Worm (Caenorhabditis elegans) whole organism, L3 larva: ENCODE data around the gene syd-1.

ENCODE experiments used
- R02D3.7 ChIP-seq: fragments of 150-350 bp; optimal IDR thresholded peaks from 2 replicates; lab custom pipeline; 2014; ENCODE audit warnings: missing biosample characterization, missing genetic modification characterization
- ceh-28 ChIP-seq: fragments of 150-350 bp; optimal IDR thresholded peaks from 2 replicates; lab custom pipeline; 2014; ENCODE audit warnings: missing biosample characterization, missing genetic modification reagents, missing genetic modification characterization
- daf-12 ChIP-seq: fragments of 150-350 bp; optimal IDR thresholded peaks from 2 replicates; lab custom pipeline; 2014; ENCODE audit warnings: missing biosample characterization, missing genetic modification reagents, missing genetic modification characterization
- egl-27 ChIP-seq: sonication (generic microtip); optimal IDR thresholded peaks from 4 replicates; lab custom pipeline; 2017; ENCODE audit warnings: missing biosample characterization, missing genetic modification reagents, missing genetic modification characterization
- elt-2 ChIP-seq: sonication (generic microtip); optimal IDR thresholded peaks from 2 replicates; lab custom pipeline; 2016; ENCODE audit warnings: missing genetic modification reagents, mild to moderate bottlenecking, missing genetic modification characterization, missing compliant biosample characterization
- fos-1 ChIP-seq: fragments of 150-350 bp; optimal IDR thresholded peaks from 2 replicates; lab custom pipeline; 2014; ENCODE audit warnings: missing biosample characterization, missing genetic modification characterization
- lin-39 ChIP-seq: fragments of 150-350 bp; optimal IDR thresholded peaks from 2 replicates; lab custom pipeline; 2018; ENCODE audit warnings: missing biosample characterization, missing genetic modification reagents, missing genetic modification characterization
- nhr-237 ChIP-seq: fragments of 150-350 bp; optimal IDR thresholded peaks from 2 replicates; lab custom pipeline; 2014; ENCODE audit warnings: missing biosample characterization, missing genetic modification characterization
- nhr-28 ChIP-seq: fragments of 150-350 bp; optimal IDR thresholded peaks from 2 replicates; lab custom pipeline; 2014; ENCODE audit warnings: missing biosample characterization, missing genetic modification characterization
- nhr-77 ChIP-seq: fragments of 150-350 bp; optimal IDR thresholded peaks from 2 replicates; lab custom pipeline; 2014; ENCODE audit warnings: missing biosample characterization, missing genetic modification characterization
- snpc-4 ChIP-seq: fragments of 150-350 bp; optimal IDR thresholded peaks from 2 replicates; lab custom pipeline; 2014; ENCODE audit warnings: missing biosample characterization, missing genetic modification characterization
- unc-62 ChIP-seq: fragments of 150-350 bp; sonication (generic microtip); optimal IDR thresholded peaks from 4 replicates; lab custom pipeline; 2014; ENCODE audit warnings: missing biosample characterization, missing genetic modification reagents, missing genetic modification characterization
- ztf-11 ChIP-seq: fragments of 150-350 bp; optimal IDR thresholded peaks from 2 replicates; lab custom pipeline; 2014; ENCODE audit warnings: missing biosample characterization, missing genetic modification characterization

DNA sequence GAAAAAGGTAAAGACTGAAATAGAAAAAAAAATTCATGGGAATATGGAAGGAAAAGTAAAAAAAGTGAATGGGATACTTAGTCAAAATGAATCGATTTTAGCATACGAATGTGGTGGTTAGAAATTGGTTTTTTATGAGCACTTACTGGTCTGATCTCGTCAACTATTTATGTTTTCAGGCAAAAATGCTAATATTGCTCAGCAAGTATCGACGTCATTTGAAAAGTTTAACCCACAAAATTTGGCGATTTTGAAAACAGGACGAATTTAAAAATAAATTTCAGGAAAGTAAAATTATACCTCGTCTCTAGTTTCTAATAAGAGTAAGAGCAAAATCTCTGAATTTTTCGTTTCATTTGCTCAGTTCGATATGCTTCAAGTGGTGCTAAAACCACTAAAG is 48.5 kb upstream of the syd-1 start:
- TF ChIP-seq ceh-28 (no peak), fos-1 (no peak), elt-2 (tag; lab: Kevin White, UChicago) (no peak), snpc-4 (tag; lab: Kevin White, UChicago) (no peak), lin-39 (tag; lab: Kevin White, UChicago) (no peak), nhr-77 (no peak), ztf-11 (tag; lab: Kevin White, UChicago) (no peak), unc-62 (GFP tag; lab: Kevin White, UChicago) (no peak), nhr-28 (tag; lab: Kevin White, UChicago) (no peak), egl-27 (tag; lab: Kevin White, UChicago) (no peak), nhr-237 (tag; lab: Kevin White, UChicago) (no peak), daf-12 (tag; lab: Kevin White, UChicago) (no peak), R02D3.7 (tag; lab: Kevin White, UChicago) (no peak)
